Worm (Caenorhabditis elegans): Measurements from ENCODE around the gene ech-5.
A peak's percentile ranks its signal among the peaks of the same experiment; 100 is the strongest.

ech-5 gene

DNA sequence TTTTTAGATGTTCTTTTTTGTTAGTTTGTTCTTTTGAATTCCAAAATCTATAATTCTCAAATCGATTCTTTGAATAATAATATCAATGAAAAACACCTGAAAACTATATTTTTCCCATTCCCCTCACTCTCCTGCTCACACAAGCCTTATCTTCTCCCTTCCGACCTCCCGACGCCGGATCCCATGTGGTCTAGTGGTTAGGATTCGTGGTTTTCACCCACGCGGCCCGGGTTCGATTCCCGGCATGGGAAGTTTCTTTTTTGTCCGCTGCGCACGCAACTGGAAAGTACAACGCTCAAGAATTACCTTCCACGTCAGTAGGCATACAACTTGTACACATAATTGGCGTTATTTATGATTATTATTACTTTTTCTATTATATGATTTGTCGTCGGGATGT, 45.8 kb downstream of the ech-5 start:
- TF ChIP-seq F13H6.1 (tag; optimal IDR thresholded peaks at IDR 0.05), result peak; percentile 39
- peak; percentile 34 for TF ChIP-seq tbx-2 (tag; optimal IDR thresholded peaks at IDR 0.05)
- peak; percentile 58 for TF ChIP-seq sox-4 (tag; optimal IDR thresholded peaks at IDR 0.05)
- peak; percentile 12 for TF ChIP-seq dve-1 (tag; optimal IDR thresholded peaks at IDR 0.05)
- TF ChIP-seq unc-3 (GFP tag; conservative IDR thresholded peaks at IDR 0.05), result peak; percentile 69
- no peak for TF ChIP-seq unc-3 (tag; optimal IDR thresholded peaks at IDR 0.05)
- TF ChIP-seq K09A11.1 (tag; optimal IDR thresholded peaks at IDR 0.05; ENCODE audit: insufficient read depth), result peak; percentile 6
- TF ChIP-seq hlh-6 (tag; optimal IDR thresholded peaks at IDR 0.05), result peak; percentile 33
- TF ChIP-seq ceh-24 (tag; optimal IDR thresholded peaks at IDR 0.05), result no peak
- TF ChIP-seq ceh-9 (tag; optimal IDR thresholded peaks at IDR 0.05), result no peak
- TF ChIP-seq elt-2 (tag; optimal IDR thresholded peaks at IDR 0.05), result peak; percentile 64
- no peak for TF ChIP-seq lim-6 (tag; optimal IDR thresholded peaks at IDR 0.05)
- peak; percentile 16 for TF ChIP-seq pat-9 (tag; optimal IDR thresholded peaks at IDR 0.05)
- peak; percentile 57 for TF ChIP-seq Y22D7AL.16 (tag; optimal IDR thresholded peaks at IDR 0.05)
- peak; percentile 14 for TF ChIP-seq C08G9.2 (tag; optimal IDR thresholded peaks at IDR 0.05)
- peak; percentile 31 for TF ChIP-seq rnt-1 (tag; optimal IDR thresholded peaks at IDR 0.05)
- TF ChIP-seq ceh-19 (GFP tag; optimal IDR thresholded peaks at IDR 0.05), result no peak
- peak; percentile 14 for TF ChIP-seq ceh-34 (tag; optimal IDR thresholded peaks at IDR 0.05)
- TF ChIP-seq C38D4.7 (GFP tag; optimal IDR thresholded peaks at IDR 0.05), result peak; percentile 30
- TF ChIP-seq hlh-8 (tag; optimal IDR thresholded peaks at IDR 0.05), result peak; percentile 26
- peak; percentile 36 for TF ChIP-seq ceh-31 (tag; optimal IDR thresholded peaks at IDR 0.05)
- TF ChIP-seq lin-11 (tag; optimal IDR thresholded peaks at IDR 0.05), result peak; percentile 37
- TF ChIP-seq ceh-22 (tag; optimal IDR thresholded peaks at IDR 0.05), result no peak
- no peak for TF ChIP-seq pag-3 (tag; optimal IDR thresholded peaks at IDR 0.05; ENCODE audit: borderline replicate concordance)
- peak; percentile 13 for TF ChIP-seq ref-2 (tag; optimal IDR thresholded peaks at IDR 0.05)
- TF ChIP-seq madf-2 (tag; optimal IDR thresholded peaks at IDR 0.05), result peak; percentile 23
- peak; percentile 39 for TF ChIP-seq nhr-232 (tag; optimal IDR thresholded peaks at IDR 0.05)
- TF ChIP-seq ceh-48 (tag; optimal IDR thresholded peaks at IDR 0.05), result peak; percentile 22
- TF ChIP-seq gmeb-2 (tag; optimal IDR thresholded peaks at IDR 0.05), result peak; percentile 58
- no peak for TF ChIP-seq ceh-2 (tag; optimal IDR thresholded peaks at IDR 0.05)
- TF ChIP-seq nfya-1 (tag; optimal IDR thresholded peaks at IDR 0.05), result peak; percentile 20
- TF ChIP-seq ceh-6 (GFP tag; optimal IDR thresholded peaks at IDR 0.05), result peak; percentile 61
- peak; percentile 53 for TF ChIP-seq che-1 (tag; optimal IDR thresholded peaks at IDR 0.05)
- TF ChIP-seq ztf-16 (tag; optimal IDR thresholded peaks at IDR 0.05), result peak; percentile 8

DNA sequence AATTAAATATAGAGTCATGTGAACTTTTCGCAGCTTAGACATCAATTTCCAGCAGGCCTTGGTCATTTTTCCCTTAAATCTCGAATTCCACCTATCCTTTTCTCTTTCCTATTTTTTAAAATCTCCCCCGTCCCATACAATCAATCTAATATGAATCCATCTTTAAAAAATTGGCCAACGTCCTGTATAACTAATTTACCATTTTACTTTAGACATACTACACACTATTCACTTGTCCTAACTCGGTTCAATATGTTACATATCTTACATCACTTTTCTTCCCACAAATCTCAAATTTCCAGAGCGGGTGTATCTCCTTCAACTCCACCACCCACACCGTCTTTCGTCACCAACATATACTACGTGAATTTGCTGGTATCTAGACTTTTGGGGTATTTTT, 48.4 kb downstream of the ech-5 start, which contains the start of gene lgc-33:
lgc-33 (plus strand) TSS at position 301 of the 400 bp plus-strand sequence.
- no peak for TF ChIP-seq unc-42 (tag; optimal IDR thresholded peaks at IDR 0.05)
- TF ChIP-seq K02D7.2 (tag; optimal IDR thresholded peaks at IDR 0.05), result no peak
- TF ChIP-seq ceh-6 (GFP tag; optimal IDR thresholded peaks at IDR 0.05), result no peak
- no peak for TF ChIP-seq ceh-2 (tag; optimal IDR thresholded peaks at IDR 0.05)
- no peak for TF ChIP-seq syd-9 (tag; optimal IDR thresholded peaks at IDR 0.05)
- no peak for TF ChIP-seq pha-4 (tag; optimal IDR thresholded peaks at IDR 0.05)
- no peak for TF ChIP-seq elt-2 (tag; optimal IDR thresholded peaks at IDR 0.05)
- TF ChIP-seq fkh-10 (GFP tag; optimal IDR thresholded peaks at IDR 0.05), result no peak

DNA sequence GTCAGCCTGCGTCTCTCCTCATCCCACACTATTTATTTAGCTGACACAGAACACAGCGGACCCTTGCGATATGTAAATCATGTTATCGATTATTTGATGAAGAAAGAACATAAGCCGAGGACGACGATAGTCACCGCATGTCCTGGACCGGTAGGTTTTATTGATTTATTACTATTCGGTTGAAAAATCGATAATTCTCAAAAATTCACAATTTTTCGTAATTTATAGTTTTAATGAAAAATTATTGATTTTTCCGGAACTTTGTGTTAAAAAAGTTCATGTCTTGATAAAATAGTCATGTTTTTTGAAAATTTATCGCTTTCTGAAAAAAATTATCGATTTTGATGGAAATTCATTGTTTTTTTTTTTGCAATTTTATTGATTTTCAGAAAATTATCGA, 51.4 kb downstream of the ech-5 start:
- TF ChIP-seq ceh-18 (tag; optimal IDR thresholded peaks at IDR 0.05), result no peak
- TF ChIP-seq syd-9 (tag; optimal IDR thresholded peaks at IDR 0.05), result no peak
- TF ChIP-seq fkh-6 (tag; optimal IDR thresholded peaks at IDR 0.05), result no peak
- TF ChIP-seq hlh-6 (tag; optimal IDR thresholded peaks at IDR 0.05), result no peak
- TF ChIP-seq pros-1 (tag; optimal IDR thresholded peaks at IDR 0.05), result no peak
- TF ChIP-seq ztf-16 (tag; optimal IDR thresholded peaks at IDR 0.05), result no peak
- no peak for TF ChIP-seq mec-3 (tag; optimal IDR thresholded peaks at IDR 0.05; ENCODE audit: borderline replicate concordance)
- no peak for TF ChIP-seq gmeb-2 (tag; optimal IDR thresholded peaks at IDR 0.05)
- TF ChIP-seq che-1 (tag; optimal IDR thresholded peaks at IDR 0.05), result no peak
- TF ChIP-seq K09A11.1 (tag; optimal IDR thresholded peaks at IDR 0.05; ENCODE audit: insufficient read depth), result no peak
- TF ChIP-seq dve-1 (tag; optimal IDR thresholded peaks at IDR 0.05), result no peak
- TF ChIP-seq eyg-1 (tag; optimal IDR thresholded peaks at IDR 0.05), result no peak

All from whole organism, late embryonic.